Fruit fly (Drosophila melanogaster) whole organism, adult: ENCODE results near the gene Cyp4g15.

Source experiments
- CG11617 ChIP-seq: fragments of 200-800 bp; sonication (Bioruptor generic); optimal IDR thresholded peaks from 2 replicates; lab custom pipeline; 2017; ENCODE audit warnings: mild to moderate bottlenecking, missing biosample characterization, missing genetic modification reagents, missing genetic modification characterization
- CG12768 ChIP-seq: fragments of 200-800 bp; sonication (Bioruptor generic); optimal IDR thresholded peaks from 2 replicates; lab custom pipeline; 2017; ENCODE audit warnings: missing biosample characterization, missing genetic modification characterization, mild to moderate bottlenecking, moderate library complexity, missing genetic modification reagents
- CG14711 ChIP-seq: fragments of 200-800 bp; sonication (Bioruptor generic); optimal IDR thresholded peaks from 2 replicates; lab custom pipeline; 2018; ENCODE audit warnings: missing biosample characterization, mild to moderate bottlenecking, missing genetic modification characterization, moderate library complexity
- CG1620 ChIP-seq: fragments of 200-800 bp; sonication (Bioruptor generic); optimal IDR thresholded peaks from 2 replicates; lab custom pipeline; 2016; ENCODE audit warnings: missing biosample characterization, missing genetic modification characterization
- CG33017 ChIP-seq: fragments of 200-800 bp; sonication (Bioruptor generic); optimal IDR thresholded peaks from 2 replicates; lab custom pipeline; 2018; ENCODE audit warnings: missing biosample characterization, mild to moderate bottlenecking, missing genetic modification characterization, moderate library complexity
- CG5204 ChIP-seq: fragments of 200-800 bp; sonication (Bioruptor generic); optimal IDR thresholded peaks from 2 replicates; lab custom pipeline; 2016; ENCODE audit warnings: missing biosample characterization, missing genetic modification characterization
- CG7045 ChIP-seq: fragments of 200-800 bp; sonication (Bioruptor generic); optimal IDR thresholded peaks from 2 replicates; lab custom pipeline; 2017; ENCODE audit warnings: missing biosample characterization, mild to moderate bottlenecking, missing genetic modification characterization
- CG7101 ChIP-seq: fragments of 200-800 bp; sonication (Bioruptor generic); optimal IDR thresholded peaks from 2 replicates; lab custom pipeline; 2018; ENCODE audit warnings: missing biosample characterization, mild to moderate bottlenecking, missing genetic modification characterization, moderate library complexity
- Clk ChIP-seq: fragments of 200-800 bp; sonication (Bioruptor generic); optimal IDR thresholded peaks from 2 replicates; lab custom pipeline; 2017; ENCODE audit warnings: missing biosample characterization, missing genetic modification characterization
- Crg-1 ChIP-seq: fragments of 200-800 bp; sonication (Bioruptor generic); optimal IDR thresholded peaks from 2 replicates; lab custom pipeline; 2016; ENCODE audit warnings: missing biosample characterization, missing genetic modification characterization
- Hr96 ChIP-seq: fragments of 200-800 bp; sonication (Bioruptor generic); optimal IDR thresholded peaks from 2 replicates; lab custom pipeline; 2016; ENCODE audit warnings: missing biosample characterization, missing genetic modification characterization
- Mnt ChIP-seq: fragments of 200-800 bp; sonication (Bioruptor generic); optimal IDR thresholded peaks from 2 replicates; lab custom pipeline; 2016; ENCODE audit warnings: missing biosample characterization, mild to moderate bottlenecking, missing genetic modification characterization
- bab1 ChIP-seq: fragments of 200-800 bp; sonication (Bioruptor generic); optimal IDR thresholded peaks from 3 replicates; lab custom pipeline; 2019; ENCODE audit warnings: missing biosample characterization, mild to moderate bottlenecking, missing genetic modification characterization, moderate library complexity
- cic ChIP-seq: fragments of 200-800 bp; sonication (Bioruptor generic); optimal IDR thresholded peaks from 2 replicates; lab custom pipeline; 2017; ENCODE audit warnings: missing biosample characterization, mild to moderate bottlenecking, missing genetic modification characterization, moderate library complexity
- cnc ChIP-seq, 2 experiments: fragments of >200 bp; optimal IDR thresholded peaks; 2 replicates each; lab custom pipeline; 2017
- kay ChIP-seq: fragments of 200-800 bp; sonication (Bioruptor generic); peaks from one replicate; lab custom pipeline; 2016; ENCODE audit warnings: missing biosample characterization, missing genetic modification characterization, borderline replicate concordance
- ovo ChIP-seq: fragments of 200-800 bp; sonication (Bioruptor generic); optimal IDR thresholded peaks from 2 replicates; lab custom pipeline; 2016; ENCODE audit warnings: missing biosample characterization, missing genetic modification characterization
- pad ChIP-seq: fragments of 200-800 bp; sonication (Bioruptor generic); optimal IDR thresholded peaks from 3 replicates; lab custom pipeline; 2017; ENCODE audit warnings: missing biosample characterization, missing genetic modification characterization, mild to moderate bottlenecking, moderate library complexity, missing genetic modification reagents
- tj ChIP-seq: fragments of 200-800 bp; sonication (Bioruptor generic); optimal IDR thresholded peaks from 3 replicates; lab custom pipeline; 2017; ENCODE audit warnings: missing biosample characterization, mild to moderate bottlenecking, missing genetic modification characterization, moderate library complexity
- toe ChIP-seq: fragments of 200-800 bp; sonication (Bioruptor generic); optimal IDR thresholded peaks from 2 replicates; lab custom pipeline; 2016; ENCODE audit warnings: missing biosample characterization, missing genetic modification characterization

Cyp4g15 gene

DNA sequence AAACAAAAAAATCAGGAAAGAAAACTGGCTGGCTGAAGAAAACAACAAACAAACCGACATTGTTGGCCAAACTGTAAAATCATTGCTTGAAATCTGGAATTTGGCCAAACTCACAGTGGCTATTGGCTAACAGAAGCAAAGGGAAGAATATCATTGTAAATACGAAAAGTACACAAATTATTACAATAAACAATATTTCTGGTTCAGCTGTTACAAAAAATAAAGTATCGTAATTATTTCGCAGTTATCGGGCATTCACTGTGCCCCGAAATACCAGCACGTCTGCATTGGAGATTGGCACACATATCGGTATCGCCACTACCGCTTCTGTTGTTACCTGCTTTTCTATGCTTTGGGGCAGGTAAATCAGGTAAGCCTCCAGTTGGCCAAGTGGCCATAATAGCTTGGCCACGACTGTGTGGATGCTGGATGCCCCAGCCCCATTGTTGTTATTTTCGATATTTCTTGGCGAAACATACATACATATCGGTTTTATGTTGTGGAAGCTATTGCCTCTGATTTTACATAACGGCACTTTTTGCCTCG, 25.8 kb upstream of the Cyp4g15 start:
- TF ChIP-seq CG7101 (tag; lab: Kevin White, UChicago) (no peak), Clk (GFP tag; lab: Kevin White, UChicago) (no peak), CG11617 (no peak), bab1 (GFP tag; lab: Kevin White, UChicago) (peak; percentile 57), Hr96 (no peak)

DNA sequence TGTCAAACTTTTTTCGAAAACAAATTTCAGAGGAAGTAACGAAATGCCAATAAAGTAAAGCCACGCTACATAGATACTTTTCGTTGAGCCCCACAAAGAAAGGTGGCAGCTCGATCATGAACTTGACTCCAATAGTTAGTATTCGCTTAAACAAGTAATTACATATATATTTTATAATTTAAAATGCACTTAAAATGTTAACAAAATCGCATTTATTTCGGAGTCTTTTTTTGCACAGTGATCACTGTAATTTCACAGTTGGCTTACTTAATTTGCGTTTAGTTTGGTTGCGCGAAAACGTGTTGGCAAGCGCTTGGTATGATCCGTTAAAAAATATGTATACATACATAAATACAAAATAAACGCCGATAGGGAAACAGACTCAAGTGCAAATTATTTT, 25.2 kb upstream of the Cyp4g15 start:
- no peak for TF ChIP-seq pad (GFP tag; lab: Kevin White, UChicago)
- TF ChIP-seq bab1 (GFP tag; lab: Kevin White, UChicago) = peak; percentile 12

DNA sequence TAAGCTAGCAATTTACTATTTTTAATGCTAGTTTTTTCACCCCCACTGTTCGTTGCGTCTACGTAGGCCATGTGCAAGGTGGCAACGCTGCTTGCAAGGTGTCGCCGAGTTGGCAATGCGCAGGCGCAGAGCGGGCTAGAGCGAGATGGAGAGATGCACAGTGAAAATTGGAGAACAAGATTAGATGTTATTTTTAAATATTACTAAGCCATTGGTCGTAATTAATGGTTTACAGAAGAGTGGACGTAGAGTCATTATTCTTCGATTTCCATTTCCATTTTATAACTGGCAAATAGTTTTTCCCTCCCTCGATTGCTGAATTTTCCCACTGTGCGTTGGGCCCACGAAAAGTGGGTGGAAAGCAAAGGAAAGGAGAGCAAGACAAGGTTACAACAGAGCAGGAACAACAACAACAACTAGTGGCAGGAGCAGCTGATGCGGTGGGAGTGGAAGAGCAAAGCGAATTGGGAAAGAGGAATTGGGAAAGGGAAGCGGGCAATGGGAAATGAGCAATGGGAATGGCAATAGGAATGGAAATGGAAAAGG, 23.9 kb upstream of the Cyp4g15 start:
- TF ChIP-seq CG7101 (tag; lab: Kevin White, UChicago) = peak; percentile 30
- TF ChIP-seq Hr96 = peak; percentile 36
- TF ChIP-seq cic (GFP tag; lab: Kevin White, UChicago) = peak; percentile 17
- TF ChIP-seq CG5204 (GFP tag; lab: Kevin White, UChicago) = no peak
- TF ChIP-seq CG12768 (GFP tag; lab: Kevin White, UChicago) = no peak
- TF ChIP-seq tj (GFP tag; lab: Kevin White, UChicago) = peak; percentile 14
- peak; percentile 39 for TF ChIP-seq CG14711 (tag; lab: Kevin White, UChicago)
- peak; percentile 42 for TF ChIP-seq bab1 (GFP tag; lab: Kevin White, UChicago)
- TF ChIP-seq Mnt = peak; percentile 15
- no peak for TF ChIP-seq pad (GFP tag; lab: Kevin White, UChicago)
- no peak for TF ChIP-seq CG1620 (GFP tag; lab: Kevin White, UChicago)
- TF ChIP-seq CG7045 (GFP tag; lab: Kevin White, UChicago) = peak; percentile 47
- no peak for TF ChIP-seq cnc (optimal IDR thresholded peaks at IDR 0.05; lab: Kevin White, UChicago)
- no peak for TF ChIP-seq Crg-1 (GFP tag; lab: Kevin White, UChicago)
- no peak for TF ChIP-seq ovo
- TF ChIP-seq Clk (GFP tag; lab: Kevin White, UChicago) = peak; percentile 39
- no peak for TF ChIP-seq CG11617
- no peak for TF ChIP-seq toe (GFP tag; lab: Kevin White, UChicago)
- no peak for TF ChIP-seq CG33017 (tag; lab: Kevin White, UChicago)
- no peak for TF ChIP-seq kay (GFP tag; lab: Kevin White, UChicago)

DNA sequence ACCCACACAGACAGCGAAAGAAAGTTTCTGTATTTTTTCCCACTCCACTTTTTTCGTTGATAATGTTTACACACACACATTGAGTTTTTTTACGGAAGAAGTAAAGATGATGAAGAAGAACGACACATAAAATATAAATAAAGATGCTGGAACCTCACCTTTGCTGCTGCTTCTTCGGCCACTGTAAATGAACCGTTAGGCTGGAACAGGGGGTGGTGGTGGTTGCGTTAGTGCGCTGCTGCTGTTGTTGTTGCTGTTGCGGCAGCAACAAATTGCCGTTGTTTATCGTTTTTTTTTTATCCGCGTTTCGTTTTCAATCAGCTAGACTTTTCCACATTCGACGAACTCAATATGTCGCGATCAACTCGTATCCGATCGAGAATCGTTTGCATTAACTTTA, 23.2 kb upstream of the Cyp4g15 start:
- no peak for TF ChIP-seq pad (GFP tag; lab: Kevin White, UChicago)
- peak; percentile 47 for TF ChIP-seq ovo

DNA sequence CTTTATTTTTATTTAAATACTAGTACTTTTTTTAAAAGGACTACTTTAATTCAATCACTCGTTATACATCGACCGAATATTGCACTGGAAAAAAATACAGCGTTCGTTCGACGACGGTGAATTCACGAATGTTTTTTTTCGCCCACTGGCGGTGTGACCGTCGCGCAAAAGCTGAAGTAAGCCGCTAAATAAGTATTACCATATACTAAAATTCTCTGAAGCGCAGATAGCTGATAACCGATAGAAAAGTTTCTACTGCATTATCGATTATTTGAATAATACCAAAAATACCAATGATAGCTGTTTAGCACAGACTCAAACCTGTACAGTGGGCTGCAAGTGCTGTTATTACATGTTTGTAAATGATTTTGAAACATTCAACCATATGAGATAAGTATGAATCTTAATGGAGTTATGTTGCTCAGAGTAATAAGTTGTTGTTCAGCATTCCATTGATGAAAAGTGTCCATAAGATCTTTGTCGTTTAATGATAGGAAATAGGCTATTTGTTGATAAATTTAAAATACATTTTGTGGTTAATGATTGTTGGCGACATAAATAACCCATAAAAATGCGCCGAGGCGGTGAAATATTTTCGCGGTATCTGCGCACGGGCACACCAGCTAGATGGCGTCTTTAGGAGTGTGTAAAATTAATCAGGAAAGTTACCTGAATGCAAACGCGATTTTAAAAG, 22.5 kb upstream of the Cyp4g15 start, which contains the start of the genes Evi5 and HP5:
Gene Evi5, minus strand, starts transcription at position 198 of the 694 bp plus-strand sequence.
Gene HP5, plus strand, starts transcription at position 598 of the 694 bp plus-strand sequence.
- TF ChIP-seq CG7101 (tag; lab: Kevin White, UChicago) (peak; percentile 56), CG14711 (tag; lab: Kevin White, UChicago) (peak; percentile 24), toe (GFP tag; lab: Kevin White, UChicago) (peak; percentile 25), bab1 (GFP tag; lab: Kevin White, UChicago) (peak; percentile 33), ovo (peak; percentile 26), CG11617 (peak; percentile 14), cnc (optimal IDR thresholded peaks at IDR 0.05; lab: Kevin White, UChicago) (no peak), CG12768 (GFP tag; lab: Kevin White, UChicago) (no peak), cic (GFP tag; lab: Kevin White, UChicago) (no peak), Mnt (peak; percentile 35), Crg-1 (GFP tag; lab: Kevin White, UChicago) (no peak), pad (GFP tag; lab: Kevin White, UChicago) (peak; percentile 26), CG5204 (GFP tag; lab: Kevin White, UChicago) (no peak), Clk (GFP tag; lab: Kevin White, UChicago) (no peak), Hr96 (no peak), CG33017 (tag; lab: Kevin White, UChicago) (no peak), CG1620 (GFP tag; lab: Kevin White, UChicago) (peak; percentile 43), tj (GFP tag; lab: Kevin White, UChicago) (no peak), CG7045 (GFP tag; lab: Kevin White, UChicago) (no peak), kay (GFP tag; lab: Kevin White, UChicago) (no peak)

DNA sequence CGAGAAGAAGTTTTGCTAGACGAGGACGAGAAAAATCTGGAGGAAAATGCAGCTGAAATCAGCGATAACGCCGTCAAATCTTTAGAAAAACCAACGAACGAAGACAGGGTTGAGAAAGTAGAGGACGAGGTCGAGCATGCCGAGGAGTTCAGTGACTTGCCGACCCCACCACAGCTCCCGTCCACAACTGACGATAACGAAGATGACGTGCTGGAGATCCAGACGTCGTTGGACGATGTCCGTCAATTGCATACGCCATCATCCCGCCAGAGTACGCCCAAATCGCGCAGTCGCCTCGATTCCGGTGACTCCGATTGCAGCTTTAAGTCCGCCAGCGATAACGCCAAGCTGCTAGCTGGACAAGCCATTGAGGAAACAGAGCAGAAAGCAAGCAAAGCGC, 19.7 kb upstream of the Cyp4g15 start:
- no peak for TF ChIP-seq CG33017 (tag; lab: Kevin White, UChicago)
- TF ChIP-seq CG14711 (tag; lab: Kevin White, UChicago) = no peak
- TF ChIP-seq ovo = no peak
- TF ChIP-seq bab1 (GFP tag; lab: Kevin White, UChicago) = no peak
- no peak for TF ChIP-seq CG11617
- no peak for TF ChIP-seq CG1620 (GFP tag; lab: Kevin White, UChicago)
